Fruit fly (Drosophila melanogaster) whole organism, prepupa: Measurements from ENCODE around the gene CG10516.

Source experiments
- CG11294 ChIP-seq: fragments of 200-800 bp; sonication (Bioruptor generic); IDR thresholded peaks from 2 replicates; pipeline ENCODE4 v1.3.6; 2022; ENCODE audit warnings: missing biosample characterization, missing genetic modification characterization
- fd85E ChIP-seq: fragments of 200-800 bp; sonication (Bioruptor generic); optimal IDR thresholded peaks from 3 replicates; lab custom pipeline; 2016; ENCODE audit warnings: missing biosample characterization, missing genetic modification characterization

dm6 chr3L:15999358-16000005 lies 31.5 kb downstream of the CG10516 start:
- no peak for TF ChIP-seq fd85E
- no peak for TF ChIP-seq CG11294 (GFP tag; lab: Robert Waterston, UW)
